Worm (Caenorhabditis elegans): ENCODE data around the gene fbxa-25.

fbxa-25 gene

DNA sequence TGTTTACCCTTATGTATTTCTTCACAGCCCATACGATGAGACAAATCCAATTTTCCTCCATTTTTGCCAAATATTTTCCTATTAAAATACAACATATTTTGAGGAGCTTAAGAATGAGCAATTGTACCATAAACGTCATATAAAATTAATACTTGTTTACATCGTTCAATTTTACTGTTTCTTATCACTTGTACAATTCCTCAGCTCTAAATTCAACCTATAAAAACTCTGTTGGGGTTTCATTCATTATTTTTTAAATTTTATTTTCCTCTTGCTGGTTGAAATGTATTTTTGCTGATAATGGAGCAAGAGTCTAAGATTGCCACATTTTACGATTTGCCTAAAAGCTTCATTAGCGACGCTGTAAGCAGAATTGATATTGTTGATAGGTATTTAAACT is 45.8 kb downstream of the fbxa-25 start, which contains the start of gene fbxa-75:
Gene fbxa-75 (plus strand): TSS at position 301 of the 400 bp plus-strand sequence.
- TF ChIP-seq mls-2 (tag; optimal IDR thresholded peaks at IDR 0.05) (no peak), lin-13 (tag; optimal IDR thresholded peaks at IDR 0.05) (no peak), hlh-1 (tag; optimal IDR thresholded peaks at IDR 0.05) (no peak)

Data from whole organism, mixed stage, embryonic.